Fruit fly (Drosophila melanogaster) S2 (cell line): ENCODE results near the gene BORCS6.

Source experiments
- CG8478 ChIP-seq: fragments of >200 bp; optimal IDR thresholded peaks from 2 replicates; lab custom pipeline; 2018
- CTCF ChIP-seq, 2 experiments: fragments of >200 bp; optimal IDR thresholded peaks; 2 replicates each; lab custom pipeline; 2018

DNA sequence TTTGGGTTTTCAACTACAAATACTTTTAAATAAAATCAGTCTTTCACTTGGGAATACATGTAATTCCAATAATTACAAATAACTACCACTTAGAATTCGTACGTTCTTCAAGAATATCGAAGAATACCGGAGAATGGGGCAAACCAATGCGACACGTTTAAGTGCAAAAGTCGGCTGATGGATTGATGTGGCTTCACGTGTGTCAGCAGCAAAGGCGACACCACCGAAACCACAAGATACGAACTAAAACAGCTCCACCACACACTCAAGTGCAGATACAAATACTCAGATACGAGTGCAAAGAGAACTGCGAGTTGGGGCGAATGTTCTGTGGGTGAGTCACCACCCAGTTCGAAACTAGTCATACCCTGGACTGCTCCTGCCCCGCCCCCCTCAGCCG, 9.8 kb upstream of the BORCS6 start:
- TF ChIP-seq CTCF (optimal IDR thresholded peaks at IDR 0.05; lab: Kevin White, UChicago) (no peak), CG8478 (lab: Kevin White, UChicago) (no peak)
